Worm (Caenorhabditis elegans): ENCODE measurements around the gene osm-5.

osm-5 gene

ce11 chrX:2983996-2984395 lies at the start of gene osm-5:
Gene osm-5, plus strand, starts transcription at chrX:2984263.
- TF ChIP-seq tbx-11 (GFP tag; IDR thresholded peaks at IDR 0.05): no peak

ce11 chrX:2939085-2939484 lies 45.0 kb upstream of the osm-5 start:
- TF ChIP-seq flt-1 (GFP tag; IDR thresholded peaks at IDR 0.05): no peak
- no peak for TF ChIP-seq hmbx-1 (tag; optimal IDR thresholded peaks at IDR 0.05)
- no peak for TF ChIP-seq sea-1 (GFP tag; conservative IDR thresholded peaks at IDR 0.05)
- TF ChIP-seq tbx-37 (GFP tag; conservative IDR thresholded peaks at IDR 0.05): no peak
- TF ChIP-seq B0310.2 (tag; optimal IDR thresholded peaks at IDR 0.05): no peak
- TF ChIP-seq hnd-1 (tag; optimal IDR thresholded peaks at IDR 0.05): no peak
- TF ChIP-seq scrt-1 (GFP tag; IDR thresholded peaks at IDR 0.05): no peak
- TF ChIP-seq pes-1 (GFP tag; IDR thresholded peaks at IDR 0.05): no peak
- TF ChIP-seq tbx-11 (GFP tag; IDR thresholded peaks at IDR 0.05): no peak
- TF ChIP-seq F13C5.2 (tag; optimal IDR thresholded peaks at IDR 0.05): no peak
- no peak for TF ChIP-seq ceh-36 (tag; optimal IDR thresholded peaks at IDR 0.05)
- no peak for TF ChIP-seq aly-1 (tag; optimal IDR thresholded peaks at IDR 0.05)
- TF ChIP-seq ets-7 (tag; optimal IDR thresholded peaks at IDR 0.05): no peak
- no peak for TF ChIP-seq hmg-4 (GFP tag; optimal IDR thresholded peaks at IDR 0.05)

DNA sequence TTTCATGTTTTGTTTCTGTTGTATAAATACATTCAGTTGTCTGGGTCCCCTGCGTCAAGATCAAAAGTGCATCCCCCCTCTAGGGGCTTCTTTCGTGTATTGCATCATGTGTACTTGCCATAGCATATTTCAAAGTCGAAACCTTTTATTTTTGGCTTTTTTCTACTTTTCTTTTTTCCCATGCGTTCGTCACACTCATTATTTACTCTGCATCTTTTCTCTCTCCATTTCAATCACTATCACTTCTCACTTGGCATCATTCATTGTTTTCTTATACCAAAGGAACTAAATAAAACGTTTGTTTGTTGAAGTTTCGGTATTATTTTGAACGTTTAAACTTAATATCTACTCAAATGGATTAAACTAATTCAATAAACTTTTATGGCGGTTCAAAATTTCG lies 44.5 kb upstream of the osm-5 start:
- TF ChIP-seq ama-1 (optimal IDR thresholded peaks at IDR 0.05): no peak
- no peak for TF ChIP-seq tbx-11 (GFP tag; IDR thresholded peaks at IDR 0.05)
- no peak for TF ChIP-seq ets-7 (tag; optimal IDR thresholded peaks at IDR 0.05)
- TF ChIP-seq tra-4 (tag; optimal IDR thresholded peaks at IDR 0.05): no peak
- TF ChIP-seq scrt-1 (GFP tag; IDR thresholded peaks at IDR 0.05): no peak
- TF ChIP-seq hnd-1 (tag; optimal IDR thresholded peaks at IDR 0.05): no peak
- no peak for TF ChIP-seq F13C5.2 (tag; optimal IDR thresholded peaks at IDR 0.05)
- no peak for TF ChIP-seq hmbx-1 (tag; optimal IDR thresholded peaks at IDR 0.05)
- TF ChIP-seq pes-1 (GFP tag; IDR thresholded peaks at IDR 0.05): no peak
- no peak for TF ChIP-seq hmg-4 (GFP tag; optimal IDR thresholded peaks at IDR 0.05)
- no peak for TF ChIP-seq ceh-36 (tag; optimal IDR thresholded peaks at IDR 0.05)
- TF ChIP-seq flt-1 (GFP tag; IDR thresholded peaks at IDR 0.05): no peak

ce11 chrX:2940572-2940971 lies 43.5 kb upstream of the osm-5 start, which contains the start of gene pfk-1.1:
Gene pfk-1.1, plus strand, starts transcription at chrX:2940872.
- TF ChIP-seq tra-4 (tag; optimal IDR thresholded peaks at IDR 0.05) (no peak), ets-7 (tag; optimal IDR thresholded peaks at IDR 0.05) (no peak)

DNA sequence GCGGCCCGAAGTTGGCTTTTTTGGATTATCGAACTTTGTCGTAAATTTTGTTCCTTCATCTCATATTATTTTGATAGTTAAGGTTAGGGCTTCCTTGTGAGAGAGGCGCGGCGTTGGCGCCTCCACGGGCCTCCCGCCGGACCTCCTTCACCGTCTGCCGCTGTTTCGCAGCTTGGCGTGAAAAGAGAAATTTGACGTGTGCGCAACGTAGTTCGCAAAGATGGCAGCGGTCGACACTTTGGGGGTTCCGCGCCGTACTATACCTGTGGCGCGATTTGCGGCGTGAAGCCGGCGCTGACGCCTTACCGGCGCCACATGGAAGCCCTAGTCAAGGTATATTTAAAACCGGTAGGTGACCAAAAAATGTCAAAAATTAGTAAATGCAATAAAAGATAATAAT lies 41.7 kb upstream of the osm-5 start:
- no peak for TF ChIP-seq scrt-1 (GFP tag; IDR thresholded peaks at IDR 0.05)
- TF ChIP-seq ceh-36 (tag; optimal IDR thresholded peaks at IDR 0.05): no peak
- no peak for TF ChIP-seq tbx-37 (GFP tag; conservative IDR thresholded peaks at IDR 0.05)
- no peak for TF ChIP-seq hmg-4 (GFP tag; optimal IDR thresholded peaks at IDR 0.05)
- TF ChIP-seq B0310.2 (tag; optimal IDR thresholded peaks at IDR 0.05): no peak
- TF ChIP-seq flt-1 (GFP tag; IDR thresholded peaks at IDR 0.05): no peak
- TF ChIP-seq aly-1 (tag; optimal IDR thresholded peaks at IDR 0.05): no peak
- no peak for TF ChIP-seq tra-4 (tag; optimal IDR thresholded peaks at IDR 0.05)
- no peak for TF ChIP-seq ets-7 (tag; optimal IDR thresholded peaks at IDR 0.05)
- no peak for TF ChIP-seq ama-1 (optimal IDR thresholded peaks at IDR 0.05)
- no peak for TF ChIP-seq F13C5.2 (tag; optimal IDR thresholded peaks at IDR 0.05)
- no peak for TF ChIP-seq hmbx-1 (tag; optimal IDR thresholded peaks at IDR 0.05)
- no peak for TF ChIP-seq hnd-1 (tag; optimal IDR thresholded peaks at IDR 0.05)
- no peak for TF ChIP-seq sea-1 (GFP tag; conservative IDR thresholded peaks at IDR 0.05)

ce11 chrX:2943611-2944010 lies 40.5 kb upstream of the osm-5 start:
- TF ChIP-seq aly-1 (tag; optimal IDR thresholded peaks at IDR 0.05) (no peak), hmg-4 (GFP tag; optimal IDR thresholded peaks at IDR 0.05) (no peak), ceh-13 (GFP tag; optimal IDR thresholded peaks at IDR 0.05) (no peak), B0310.2 (tag; optimal IDR thresholded peaks at IDR 0.05) (no peak), F13C5.2 (tag; optimal IDR thresholded peaks at IDR 0.05) (no peak), flt-1 (GFP tag; IDR thresholded peaks at IDR 0.05) (no peak)

- TF ChIP-seq sea-1 (GFP tag; conservative IDR thresholded peaks at IDR 0.05) (no peak), scrt-1 (GFP tag; IDR thresholded peaks at IDR 0.05) (no peak), hmg-4 (GFP tag; optimal IDR thresholded peaks at IDR 0.05) (no peak), B0310.2 (tag; optimal IDR thresholded peaks at IDR 0.05) (no peak)
Observed at ce11 chrX:2945950-2946349, 38.1 kb upstream of the osm-5 start.

- no peak for TF ChIP-seq tbx-11 (GFP tag; IDR thresholded peaks at IDR 0.05)
- no peak for TF ChIP-seq scrt-1 (GFP tag; IDR thresholded peaks at IDR 0.05)
- no peak for TF ChIP-seq flt-1 (GFP tag; IDR thresholded peaks at IDR 0.05)
- TF ChIP-seq ets-7 (tag; optimal IDR thresholded peaks at IDR 0.05): no peak
- TF ChIP-seq B0310.2 (tag; optimal IDR thresholded peaks at IDR 0.05): no peak
- TF ChIP-seq hmbx-1 (tag; optimal IDR thresholded peaks at IDR 0.05): no peak
- no peak for TF ChIP-seq hnd-1 (tag; optimal IDR thresholded peaks at IDR 0.05)
- no peak for TF ChIP-seq ama-1 (optimal IDR thresholded peaks at IDR 0.05)
- TF ChIP-seq tbx-37 (GFP tag; conservative IDR thresholded peaks at IDR 0.05): no peak
- no peak for TF ChIP-seq tra-4 (tag; optimal IDR thresholded peaks at IDR 0.05)
- no peak for TF ChIP-seq sea-1 (GFP tag; conservative IDR thresholded peaks at IDR 0.05)
Observed at ce11 chrX:2946508-2947005, 37.5 kb upstream of the osm-5 start, which contains the start of the genes Y41G9A.10 and Y41G9A.5. Gene Y41G9A.10, minus strand, starts transcription at chrX:2946558. Gene Y41G9A.5, plus strand, starts transcription at chrX:2946667.

- TF ChIP-seq tbx-37 (GFP tag; conservative IDR thresholded peaks at IDR 0.05) (no peak), hnd-1 (tag; optimal IDR thresholded peaks at IDR 0.05) (no peak), ama-1 (optimal IDR thresholded peaks at IDR 0.05) (no peak), hmbx-1 (tag; optimal IDR thresholded peaks at IDR 0.05) (no peak), F13C5.2 (tag; optimal IDR thresholded peaks at IDR 0.05) (no peak), flt-1 (GFP tag; IDR thresholded peaks at IDR 0.05) (no peak), scrt-1 (GFP tag; IDR thresholded peaks at IDR 0.05) (no peak), pes-1 (GFP tag; IDR thresholded peaks at IDR 0.05) (no peak), aly-1 (tag; optimal IDR thresholded peaks at IDR 0.05) (no peak), ceh-36 (tag; optimal IDR thresholded peaks at IDR 0.05) (no peak), tbx-11 (GFP tag; IDR thresholded peaks at IDR 0.05) (no peak), tra-4 (tag; optimal IDR thresholded peaks at IDR 0.05) (no peak), hmg-4 (GFP tag; optimal IDR thresholded peaks at IDR 0.05) (no peak)
Observed at ce11 chrX:2950234-2950633, 33.8 kb upstream of the osm-5 start.

Measured in whole organism, early embryonic.